Fruit fly (Drosophila melanogaster): ENCODE measurements around the gene FRG1.

dm6 chr3L:20295095-20295494 lies 1.7 kb downstream of the FRG1 start, which contains the start of gene gogo:
- TF ChIP-seq Mnt (GFP tag; optimal IDR thresholded peaks at IDR 0.05) = no peak
- TF ChIP-seq cic (GFP tag; optimal IDR thresholded peaks at IDR 0.05) = no peak
- TF ChIP-seq CG11617 (GFP tag; optimal IDR thresholded peaks at IDR 0.05) = no peak
- no peak for TF ChIP-seq ovo (GFP tag; optimal IDR thresholded peaks at IDR 0.05)
